Worm (Caenorhabditis elegans) whole organism, L4/young adult: Measurements from ENCODE around the gene ccdc-149.

Experiments used
- dao-5 ChIP-seq: sonication (generic microtip); optimal IDR thresholded peaks from 2 replicates; lab custom pipeline; 2016; ENCODE audit warnings: missing genotype, missing genetic modification characterization, moderate library complexity, missing compliant biosample characterization
- him-1 ChIP-seq: sonication (generic microtip); optimal IDR thresholded peaks from 2 replicates; lab custom pipeline; 2016; ENCODE audit warnings: missing genotype, missing genetic modification reagents, missing genetic modification characterization, missing compliant biosample characterization

DNA sequence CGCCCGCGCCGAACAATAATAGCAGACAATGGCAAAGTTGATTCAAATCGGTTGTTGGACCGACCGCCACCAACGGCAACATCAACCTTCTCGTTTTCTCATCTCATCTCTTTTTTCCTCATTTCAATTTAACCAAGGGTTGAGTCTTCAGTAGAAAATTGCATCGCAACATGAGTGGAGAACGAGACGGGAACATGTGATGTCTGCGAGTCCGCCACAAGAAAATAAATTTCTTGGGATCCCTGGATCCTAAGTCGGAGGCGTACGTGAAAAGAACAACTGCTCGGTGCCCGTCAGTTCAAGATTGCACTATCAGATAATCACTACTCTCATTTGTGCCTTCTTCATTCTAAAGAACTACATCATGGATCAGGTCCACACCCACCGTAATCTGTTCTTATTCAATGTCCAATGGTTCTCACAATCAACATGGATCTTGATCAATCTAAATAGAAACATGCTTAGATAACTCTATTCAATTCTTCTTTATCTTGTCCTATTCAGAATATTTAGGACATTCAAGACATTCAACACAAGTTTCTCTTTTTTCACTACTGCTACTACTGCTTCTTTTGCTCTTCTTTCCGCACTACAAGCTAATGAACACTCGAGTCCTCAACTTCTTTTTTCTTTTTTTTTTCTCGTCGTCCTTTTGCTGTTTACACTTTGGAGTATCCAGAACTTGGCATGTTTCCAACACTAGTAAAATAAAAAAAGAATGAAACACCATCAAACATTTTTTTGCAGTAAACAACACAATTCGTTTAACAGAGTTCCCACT lies 36.5 kb downstream of the ccdc-149 start:
- TF ChIP-seq dao-5 (no peak), him-1 (tag; lab: Kevin White, UChicago) (no peak)
